Worm (Caenorhabditis elegans) whole organism, early embryonic: ENCODE data around the gene nspc-13.

Source experiments
- B0310.2 ChIP-seq: sonication (generic microtip); optimal IDR thresholded peaks from 2 replicates; lab custom pipeline; 2016; ENCODE audit warnings: mild to moderate bottlenecking, missing genetic modification characterization, missing compliant biosample characterization
- F13C5.2 ChIP-seq: sonication (generic microtip); optimal IDR thresholded peaks from 2 replicates; lab custom pipeline; 2017; ENCODE audit warnings: mild to moderate bottlenecking, missing genetic modification characterization, inconsistent platforms, missing compliant biosample characterization
- aly-1 ChIP-seq: sonication (generic microtip); optimal IDR thresholded peaks from 2 replicates; lab custom pipeline; 2016; ENCODE audit warnings: missing genetic modification characterization, missing compliant biosample characterization
- ama-1 ChIP-seq: fragments of 150-350 bp; optimal IDR thresholded peaks from 2 replicates; lab custom pipeline; 2014
- ceh-13 ChIP-seq: fragments of 200-800 bp; sonication (Bioruptor generic); optimal IDR thresholded peaks from 2 replicates; lab custom pipeline; 2018; ENCODE audit warnings: mild to moderate bottlenecking, missing genetic modification characterization, missing compliant biosample characterization
- ceh-36 ChIP-seq: sonication (generic microtip); optimal IDR thresholded peaks from 2 replicates; lab custom pipeline; 2016; ENCODE audit warnings: missing genetic modification characterization, inconsistent platforms, missing compliant biosample characterization
- ets-7 ChIP-seq: sonication (generic microtip); optimal IDR thresholded peaks from 2 replicates; lab custom pipeline; 2016; ENCODE audit warnings: missing genotype, missing genetic modification characterization, missing compliant biosample characterization
- flt-1 ChIP-seq: fragments of 200-800 bp; sonication (Bioruptor generic); IDR thresholded peaks from 2 replicates; pipeline ENCODE4 v1.3.6; 2022; ENCODE audit warnings: missing genetic modification characterization, missing compliant biosample characterization
- hmbx-1 ChIP-seq: sonication (generic microtip); optimal IDR thresholded peaks from 2 replicates; lab custom pipeline; 2016; ENCODE audit warnings: mild to moderate bottlenecking, missing genetic modification characterization, missing compliant biosample characterization
- hmg-4 ChIP-seq: fragments of 200-800 bp; sonication (Bioruptor generic); optimal IDR thresholded peaks from 2 replicates; lab custom pipeline; 2018; ENCODE audit warnings: mild to moderate bottlenecking, missing genetic modification characterization, missing compliant biosample characterization
- hnd-1 ChIP-seq: sonication (generic microtip); optimal IDR thresholded peaks from 2 replicates; lab custom pipeline; 2016; ENCODE audit warnings: missing genetic modification characterization, missing compliant biosample characterization
- pes-1 ChIP-seq: fragments of 200-800 bp; sonication (Bioruptor generic); IDR thresholded peaks from 2 replicates; pipeline ENCODE4 v1.3.6; 2022; ENCODE audit warnings: missing genetic modification reagents, missing genetic modification characterization, missing compliant biosample characterization
- scrt-1 ChIP-seq: fragments of 200-800 bp; sonication (Bioruptor generic); IDR thresholded peaks from 2 replicates; pipeline ENCODE4 v1.3.6; 2022; ENCODE audit warnings: missing genetic modification characterization, missing compliant biosample characterization
- sea-1 ChIP-seq: fragments of 200-800 bp; sonication (Bioruptor generic); conservative IDR thresholded peaks from 2 replicates; pipeline ENCODE4 v1.3.6; 2022; ENCODE audit warnings: missing genetic modification characterization, missing compliant biosample characterization
- tbx-11 ChIP-seq: fragments of 200-800 bp; sonication (Bioruptor generic); IDR thresholded peaks from 2 replicates; pipeline ENCODE4 v1.3.6; 2022; ENCODE audit warnings: missing genetic modification characterization, missing compliant biosample characterization
- tbx-37 ChIP-seq: fragments of 200-800 bp; sonication (Bioruptor generic); conservative IDR thresholded peaks from 2 replicates; pipeline ENCODE4 v1.3.6; 2022; ENCODE audit warnings: missing genetic modification reagents, missing genetic modification characterization, missing compliant biosample characterization
- tra-4 ChIP-seq: sonication (generic microtip); optimal IDR thresholded peaks from 2 replicates; lab custom pipeline; 2017; ENCODE audit warnings: missing genetic modification characterization, missing compliant biosample characterization

nspc-13 gene

ce11 chrX:12337846-12338490, 19.3 kb upstream of the nspc-13 start, which contains the start of gene srd-44:
Gene srd-44, plus strand, starts transcription at chrX:12338440.
- peak; percentile 20 for TF ChIP-seq B0310.2 (tag; lab: Kevin White, UChicago)
- TF ChIP-seq tra-4 (tag; lab: Kevin White, UChicago), result no peak
- peak; percentile 38 for TF ChIP-seq hmbx-1
- TF ChIP-seq sea-1 (GFP tag; lab: Robert Waterston, UW), result no peak
- TF ChIP-seq tbx-37 (GFP tag; lab: Robert Waterston, UW), result 0 out of 2 replicates have a peak, but pooled peaks have one; percentile 47
- no peak for TF ChIP-seq ceh-36 (tag; lab: Kevin White, UChicago)
- TF ChIP-seq ceh-13 (GFP tag; lab: Kevin White, UChicago), result peak; percentile 57
- 0 out of 2 replicates have a peak, but pooled peaks have one; percentile 70 for TF ChIP-seq scrt-1 (GFP tag; lab: Robert Waterston, UW)
- no peak for TF ChIP-seq ama-1 (lab: Kevin White, UChicago)
- TF ChIP-seq F13C5.2, result peak; percentile 52
- peak; percentile 27 for TF ChIP-seq hnd-1 (tag; lab: Kevin White, UChicago)
- TF ChIP-seq flt-1, result no peak; the same call in none of the 2 replicates
- no peak for TF ChIP-seq hmg-4
- TF ChIP-seq tbx-11 (GFP tag; lab: Robert Waterston, UW), result peak; percentile 61
- TF ChIP-seq pes-1 (GFP tag; lab: Robert Waterston, UW), result no peak; the same call in 1 of the 2 replicates
- TF ChIP-seq ets-7, result no peak
- no peak for TF ChIP-seq aly-1

ce11 chrX:12341338-12341737, 15.9 kb upstream of the nspc-13 start, which contains the start of gene zig-2:
Gene zig-2, minus strand, starts transcription at chrX:12341438.
- TF ChIP-seq ets-7 (no peak), ceh-13 (GFP tag; lab: Kevin White, UChicago) (no peak), F13C5.2 (no peak), aly-1 (no peak), hmg-4 (no peak), hmbx-1 (no peak), hnd-1 (tag; lab: Kevin White, UChicago) (no peak), flt-1 (no peak), tra-4 (tag; lab: Kevin White, UChicago) (no peak), tbx-11 (GFP tag; lab: Robert Waterston, UW) (no peak), ama-1 (lab: Kevin White, UChicago) (no peak), pes-1 (GFP tag; lab: Robert Waterston, UW) (no peak), scrt-1 (GFP tag; lab: Robert Waterston, UW) (no peak), sea-1 (GFP tag; lab: Robert Waterston, UW) (no peak), tbx-37 (GFP tag; lab: Robert Waterston, UW) (no peak), B0310.2 (tag; lab: Kevin White, UChicago) (no peak), ceh-36 (tag; lab: Kevin White, UChicago) (no peak)

- no peak for TF ChIP-seq hmg-4
- TF ChIP-seq B0310.2 (tag; lab: Kevin White, UChicago), result no peak
- no peak for TF ChIP-seq ceh-13 (GFP tag; lab: Kevin White, UChicago)
- TF ChIP-seq sea-1 (GFP tag; lab: Robert Waterston, UW), result no peak
- no peak for TF ChIP-seq flt-1
- TF ChIP-seq F13C5.2, result no peak
- no peak for TF ChIP-seq hmbx-1
- no peak for TF ChIP-seq pes-1 (GFP tag; lab: Robert Waterston, UW)
- TF ChIP-seq tra-4 (tag; lab: Kevin White, UChicago), result no peak
- TF ChIP-seq aly-1, result no peak
- no peak for TF ChIP-seq tbx-11 (GFP tag; lab: Robert Waterston, UW)
- no peak for TF ChIP-seq hnd-1 (tag; lab: Kevin White, UChicago)
- no peak for TF ChIP-seq ama-1 (lab: Kevin White, UChicago)
- no peak for TF ChIP-seq scrt-1 (GFP tag; lab: Robert Waterston, UW)
- TF ChIP-seq tbx-37 (GFP tag; lab: Robert Waterston, UW), result no peak
Measured at ce11 chrX:12343279-12343678, 13.9 kb upstream of the nspc-13 start, which contains the start of the genes nspc-9 and nspc-10. Gene nspc-9, minus strand, starts transcription at chrX:12343379. Gene nspc-10, plus strand, starts transcription at chrX:12343609.

ce11 chrX:12346729-12347128, 10.5 kb upstream of the nspc-13 start, which contains the start of gene F42F12.11:
Gene F42F12.11, plus strand, starts transcription at chrX:12347029.
- TF ChIP-seq hmbx-1, result no peak
- TF ChIP-seq hmg-4, result no peak
- TF ChIP-seq aly-1, result no peak

ce11 chrX:12347822-12348221, 9.4 kb upstream of the nspc-13 start:
- TF ChIP-seq scrt-1 (GFP tag; lab: Robert Waterston, UW) (no peak), hmbx-1 (no peak), aly-1 (no peak), tbx-37 (GFP tag; lab: Robert Waterston, UW) (no peak), pes-1 (GFP tag; lab: Robert Waterston, UW) (no peak; the same call in 1 of the 2 replicates), tbx-11 (GFP tag; lab: Robert Waterston, UW) (peak; percentile 69), ets-7 (no peak), tra-4 (tag; lab: Kevin White, UChicago) (no peak), ceh-36 (tag; lab: Kevin White, UChicago) (peak; percentile 11)

ce11 chrX:12348329-12348728, 8.9 kb upstream of the nspc-13 start, which contains the start of gene F42F12.14:
Gene F42F12.14, plus strand, starts transcription at chrX:12348629.
- no peak for TF ChIP-seq hmg-4
- no peak for TF ChIP-seq ceh-36 (tag; lab: Kevin White, UChicago)
- TF ChIP-seq ceh-13 (GFP tag; lab: Kevin White, UChicago), result no peak
- TF ChIP-seq tbx-37 (GFP tag; lab: Robert Waterston, UW), result no peak
- no peak for TF ChIP-seq flt-1
- no peak for TF ChIP-seq tra-4 (tag; lab: Kevin White, UChicago)
- TF ChIP-seq hmbx-1, result no peak
- no peak for TF ChIP-seq scrt-1 (GFP tag; lab: Robert Waterston, UW)
- TF ChIP-seq sea-1 (GFP tag; lab: Robert Waterston, UW), result no peak
- no peak for TF ChIP-seq F13C5.2
- TF ChIP-seq tbx-11 (GFP tag; lab: Robert Waterston, UW), result no peak
- TF ChIP-seq ets-7, result no peak
- TF ChIP-seq pes-1 (GFP tag; lab: Robert Waterston, UW), result no peak
- TF ChIP-seq hnd-1 (tag; lab: Kevin White, UChicago), result no peak
- no peak for TF ChIP-seq B0310.2 (tag; lab: Kevin White, UChicago)
- TF ChIP-seq ama-1 (lab: Kevin White, UChicago), result no peak

ce11 chrX:12350207-12350606, 7.0 kb upstream of the nspc-13 start, which contains the start of gene F42F12.3:
Gene F42F12.3, plus strand, starts transcription at chrX:12350578.
- TF ChIP-seq B0310.2 (tag; lab: Kevin White, UChicago) (no peak), pes-1 (GFP tag; lab: Robert Waterston, UW) (no peak)
